Worm (Caenorhabditis elegans) whole organism, young adult: Measurements from ENCODE around the gene T14G10.8.

Experiments used
- B0261.1 ChIP-seq: sonication (generic microtip); optimal IDR thresholded peaks from 2 replicates; lab custom pipeline; 2016; ENCODE audit warnings: mild to moderate bottlenecking, missing genetic modification characterization, moderate library complexity, missing compliant biosample characterization
- B0336.3 ChIP-seq: fragments of 200-800 bp; sonication (Bioruptor generic); IDR thresholded peaks from 2 replicates; pipeline ENCODE4 v1.3.6; 2022; ENCODE audit warnings: missing genetic modification characterization, missing compliant biosample characterization
- C06A6.2 ChIP-seq: fragments of 200-800 bp; sonication (Bioruptor generic); conservative IDR thresholded peaks from 2 replicates; pipeline ENCODE4 v1.3.6; 2022; ENCODE audit warnings: missing genetic modification characterization, missing compliant biosample characterization
- F37B4.10 ChIP-seq: fragments of 200-800 bp; sonication (Bioruptor generic); IDR thresholded peaks from 2 replicates; pipeline ENCODE4 v1.3.6; 2022; ENCODE audit warnings: missing genetic modification characterization, missing compliant biosample characterization
- F49E8.2 ChIP-seq: sonication (generic microtip); optimal IDR thresholded peaks from 3 replicates; lab custom pipeline; 2017; ENCODE audit warnings: missing genetic modification characterization, mild to moderate bottlenecking, missing compliant biosample characterization, antibody characterized with exemption, moderate library complexity; ENCODE audit not compliant: insufficient read depth
- F55B11.4 ChIP-seq: sonication (generic microtip); optimal IDR thresholded peaks from 2 replicates; lab custom pipeline; 2016; ENCODE audit warnings: missing compliant biosample characterization, missing genetic modification characterization, borderline replicate concordance; ENCODE audit not compliant: insufficient read depth
- F57C9.4 ChIP-seq: sonication (generic microtip); optimal IDR thresholded peaks from 2 replicates; lab custom pipeline; 2017; ENCODE audit warnings: mild to moderate bottlenecking, missing genetic modification characterization, missing compliant biosample characterization
- K11D2.4 ChIP-seq: fragments of 200-800 bp; sonication (Bioruptor generic); IDR thresholded peaks from 2 replicates; pipeline ENCODE4 v1.3.6; 2022; ENCODE audit warnings: missing genetic modification reagents, missing genetic modification characterization, missing compliant biosample characterization
- T07F8.4 ChIP-seq: sonication (generic microtip); optimal IDR thresholded peaks from 2 replicates; lab custom pipeline; 2016; ENCODE audit warnings: mild to moderate bottlenecking, missing genetic modification characterization, moderate library complexity, missing compliant biosample characterization
- Y53F4B.3 ChIP-seq: fragments of 200-800 bp; sonication (Bioruptor generic); IDR thresholded peaks from 2 replicates; pipeline ENCODE4 v1.3.6; 2022; ENCODE audit warnings: missing genetic modification reagents, missing genetic modification characterization, missing compliant biosample characterization
- Y56A3A.18 ChIP-seq: fragments of 200-800 bp; sonication (Bioruptor generic); IDR thresholded peaks from 2 replicates; pipeline ENCODE4 v1.3.6; 2022; ENCODE audit warnings: missing genetic modification reagents, missing genetic modification characterization, missing compliant biosample characterization
- Y67H2A.10 ChIP-seq: fragments of 200-800 bp; sonication (Bioruptor generic); conservative IDR thresholded peaks from 2 replicates; pipeline ENCODE4 v1.3.6; 2022; ENCODE audit warnings: missing genetic modification reagents, missing genetic modification characterization, missing compliant biosample characterization
- aptf-3 ChIP-seq: fragments of 200-800 bp; sonication (Bioruptor generic); IDR thresholded peaks from 2 replicates; pipeline ENCODE4 v1.3.6; 2022; ENCODE audit warnings: missing genetic modification characterization, missing compliant biosample characterization
- attf-5 ChIP-seq: fragments of 200-800 bp; sonication (Bioruptor generic); optimal IDR thresholded peaks from 2 replicates; lab custom pipeline; 2018; ENCODE audit warnings: mild to moderate bottlenecking, missing genetic modification characterization, missing compliant biosample characterization
- bed-2 ChIP-seq: fragments of 200-800 bp; sonication (Bioruptor generic); IDR thresholded peaks from 2 replicates; pipeline ENCODE4 v1.3.6; 2022; ENCODE audit warnings: missing genetic modification reagents, missing genetic modification characterization, missing compliant biosample characterization
- cebp-1 ChIP-seq, 2 experiments: fragments of 200-800 bp in 1 of 2; sonication (Bioruptor generic) in 1 of 2; sonication (generic microtip) in 1 of 2; IDR thresholded peaks in 1 of 2; optimal IDR thresholded peaks in 1 of 2; 2 replicates each; pipeline versions ENCODE4 v1.3.6 to Lab custom; 2017 to 2022; ENCODE audit warnings: missing compliant biosample characterization in 2 of 2, missing genetic modification characterization in 2 of 2, mild to moderate bottlenecking in 1 of 2, missing genetic modification reagents in 1 of 2, moderate library complexity in 1 of 2
- ceh-40 ChIP-seq: fragments of 200-800 bp; sonication (Bioruptor generic); IDR thresholded peaks from 2 replicates; pipeline ENCODE4 v1.3.6; 2022; ENCODE audit warnings: missing genetic modification characterization, missing compliant biosample characterization
- dpff-1 ChIP-seq: sonication (generic microtip); optimal IDR thresholded peaks from 2 replicates; lab custom pipeline; 2017; ENCODE audit warnings: mild to moderate bottlenecking, missing genetic modification characterization, missing compliant biosample characterization
- ekl-4 ChIP-seq: fragments of 200-800 bp; sonication (Bioruptor generic); IDR thresholded peaks from 2 replicates; pipeline ENCODE4 v1.3.6; 2022; ENCODE audit warnings: missing genetic modification reagents, missing genetic modification characterization, missing compliant biosample characterization
- ets-4 ChIP-seq: fragments of 200-800 bp; sonication (Bioruptor generic); optimal IDR thresholded peaks from 2 replicates; lab custom pipeline; 2018; ENCODE audit warnings: mild to moderate bottlenecking, missing genetic modification characterization, missing compliant biosample characterization
- fkh-3 ChIP-seq: sonication (generic microtip); optimal IDR thresholded peaks from 2 replicates; lab custom pipeline; 2016; ENCODE audit warnings: mild to moderate bottlenecking, missing genetic modification characterization, missing compliant biosample characterization
- hrde-1 ChIP-seq: sonication (generic microtip); optimal IDR thresholded peaks from 2 replicates; lab custom pipeline; 2016; ENCODE audit warnings: missing genetic modification characterization, mild to moderate bottlenecking, missing compliant biosample characterization, moderate library complexity, missing genotype, missing genetic modification reagents, borderline replicate concordance
- lag-1 ChIP-seq: fragments of 200-800 bp; sonication (Bioruptor generic); IDR thresholded peaks from 2 replicates; pipeline ENCODE4 v1.3.6; 2022; ENCODE audit warnings: missing genetic modification reagents, missing genetic modification characterization, missing compliant biosample characterization
- lin-54 ChIP-seq: fragments of 200-800 bp; sonication (Bioruptor generic); optimal IDR thresholded peaks from 2 replicates; lab custom pipeline; 2018; ENCODE audit warnings: mild to moderate bottlenecking, missing genetic modification characterization, missing compliant biosample characterization
- lir-1 ChIP-seq: fragments of 200-800 bp; sonication (Bioruptor generic); conservative IDR thresholded peaks from 2 replicates; pipeline ENCODE4 v1.3.6; 2022; ENCODE audit warnings: missing genetic modification reagents, missing genetic modification characterization, missing compliant biosample characterization
- madf-8 ChIP-seq: fragments of 200-800 bp; sonication (Bioruptor generic); conservative IDR thresholded peaks from 2 replicates; pipeline ENCODE4 v1.3.6; 2022; ENCODE audit warnings: missing genetic modification reagents, missing genetic modification characterization, missing compliant biosample characterization
- mcd-1 ChIP-seq: fragments of 200-800 bp; sonication (Bioruptor generic); IDR thresholded peaks from 2 replicates; pipeline ENCODE4 v1.3.6; 2022; ENCODE audit warnings: missing genetic modification reagents, missing genetic modification characterization, missing compliant biosample characterization
- mel-28 ChIP-seq: sonication (generic microtip); optimal IDR thresholded peaks from 2 replicates; lab custom pipeline; 2016; ENCODE audit warnings: borderline replicate concordance, mild to moderate bottlenecking, missing genetic modification characterization, missing compliant biosample characterization
- mxl-1 ChIP-seq: sonication (generic microtip); optimal IDR thresholded peaks from 2 replicates; lab custom pipeline; 2016; ENCODE audit warnings: missing genetic modification characterization, missing compliant biosample characterization
- nfya-1 ChIP-seq: sonication (generic microtip); optimal IDR thresholded peaks from 2 replicates; lab custom pipeline; 2017; ENCODE audit warnings: antibody characterized with exemption, missing compliant biosample characterization, missing genetic modification characterization, borderline replicate concordance; ENCODE audit not compliant: insufficient read depth
- nfyb-1 ChIP-seq: fragments of 200-800 bp; sonication (Bioruptor generic); IDR thresholded peaks from 2 replicates; pipeline ENCODE4 v1.3.6; 2022; ENCODE audit warnings: missing genetic modification reagents, missing genetic modification characterization, missing compliant biosample characterization
- nhr-90 ChIP-seq: sonication (generic microtip); optimal IDR thresholded peaks from 2 replicates; lab custom pipeline; 2016; ENCODE audit warnings: missing genotype, mild to moderate bottlenecking, missing genetic modification characterization, missing compliant biosample characterization
- rcor-1 ChIP-seq: fragments of 200-800 bp; sonication (Bioruptor generic); IDR thresholded peaks from 2 replicates; pipeline ENCODE4 v1.3.6; 2022; ENCODE audit warnings: missing genetic modification reagents, missing genetic modification characterization, missing compliant biosample characterization
- repo-1 ChIP-seq: sonication (generic microtip); optimal IDR thresholded peaks from 2 replicates; lab custom pipeline; 2017; ENCODE audit warnings: mild to moderate bottlenecking, missing genetic modification characterization, missing compliant biosample characterization
- rpc-1 ChIP-seq, 2 experiments: fragments of 150-350 bp in 1 of 2; sonication (generic microtip) in 1 of 2; optimal IDR thresholded peaks; 2 replicates each; lab custom pipeline; 2014 to 2018; ENCODE audit warnings: missing biosample characterization in 1 of 2, missing genetic modification characterization in 1 of 2, missing genetic modification reagents in 1 of 2, missing genotype in 1 of 2
- sptf-2 ChIP-seq: fragments of 200-800 bp; sonication (Bioruptor generic); optimal IDR thresholded peaks from 2 replicates; lab custom pipeline; 2018; ENCODE audit warnings: mild to moderate bottlenecking, missing genetic modification characterization, missing compliant biosample characterization
- tbp1 ChIP-seq: fragments of 200-800 bp; sonication (Bioruptor generic); optimal IDR thresholded peaks from 2 replicates; lab custom pipeline; 2018; ENCODE audit warnings: mild to moderate bottlenecking, missing genetic modification characterization, missing compliant biosample characterization
- tlf-1 ChIP-seq: fragments of 200-800 bp; sonication (Bioruptor generic); optimal IDR thresholded peaks from 2 replicates; lab custom pipeline; 2018; ENCODE audit warnings: mild to moderate bottlenecking, missing genetic modification characterization, missing compliant biosample characterization
- ztf-3 ChIP-seq: fragments of 200-800 bp; sonication (Bioruptor generic); optimal IDR thresholded peaks from 2 replicates; lab custom pipeline; 2018; ENCODE audit warnings: mild to moderate bottlenecking, missing genetic modification characterization, missing compliant biosample characterization

The T14G10.8 gene

ce11 chrIV:10141930-10142505 lies 4.8 kb downstream of the T14G10.8 start, which contains the start of the genes gst-2, gst-4 and dhs-12:
Gene gst-2, minus strand, starts transcription at chrIV:10142061.
Gene gst-4, plus strand, starts transcription at chrIV:10142225.
Gene dhs-12, plus strand, starts transcription at chrIV:10142455.
- TF ChIP-seq mcd-1 (GFP tag; lab: Robert Waterston, UW) (no peak), cebp-1 (GFP tag; IDR thresholded peaks at IDR 0.05; lab: Robert Waterston, UW) (no peak), cebp-1 (tag; optimal IDR thresholded peaks at IDR 0.05; lab: Kevin White, UChicago) (no peak), dpff-1 (tag; lab: Kevin White, UChicago) (no peak), mel-28 (tag; lab: Kevin White, UChicago) (no peak), rcor-1 (GFP tag; lab: Robert Waterston, UW) (no peak), madf-8 (GFP tag; lab: Robert Waterston, UW) (no peak), mxl-1 (tag; lab: Kevin White, UChicago) (no peak), B0336.3 (GFP tag; lab: Robert Waterston, UW) (no peak), lag-1 (GFP tag; lab: Robert Waterston, UW) (no peak)

DNA sequence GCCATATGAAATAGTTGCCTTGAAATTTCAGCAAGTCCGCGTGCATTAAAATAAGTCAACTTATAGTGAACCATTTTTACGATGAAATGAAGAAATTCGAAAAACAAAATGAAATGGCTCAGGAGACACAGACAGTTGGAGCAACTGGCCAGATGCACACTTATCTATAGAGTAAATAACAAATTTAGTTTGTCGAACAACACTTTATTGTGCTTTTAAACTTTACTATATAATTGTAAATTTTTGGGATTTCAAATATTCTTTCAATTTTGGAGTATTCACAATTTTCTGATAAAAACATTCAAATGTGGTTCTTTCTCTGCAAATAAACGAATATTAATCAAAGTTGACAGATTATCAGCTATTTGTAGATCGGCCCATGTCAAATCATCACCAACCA lies 6.6 kb downstream of the T14G10.8 start, which contains the start of gene gst-3:
Gene gst-3, minus strand, starts transcription at position 101 of the 400 bp plus-strand sequence.
- TF ChIP-seq bed-2 (no peak), F37B4.10 (no peak), aptf-3 (no peak), tlf-1 (GFP tag; lab: Kevin White, UChicago) (no peak), nfyb-1 (no peak), dpff-1 (tag; lab: Kevin White, UChicago) (no peak), Y56A3A.18 (GFP tag; lab: Robert Waterston, UW) (no peak), B0336.3 (GFP tag; lab: Robert Waterston, UW) (no peak)

DNA sequence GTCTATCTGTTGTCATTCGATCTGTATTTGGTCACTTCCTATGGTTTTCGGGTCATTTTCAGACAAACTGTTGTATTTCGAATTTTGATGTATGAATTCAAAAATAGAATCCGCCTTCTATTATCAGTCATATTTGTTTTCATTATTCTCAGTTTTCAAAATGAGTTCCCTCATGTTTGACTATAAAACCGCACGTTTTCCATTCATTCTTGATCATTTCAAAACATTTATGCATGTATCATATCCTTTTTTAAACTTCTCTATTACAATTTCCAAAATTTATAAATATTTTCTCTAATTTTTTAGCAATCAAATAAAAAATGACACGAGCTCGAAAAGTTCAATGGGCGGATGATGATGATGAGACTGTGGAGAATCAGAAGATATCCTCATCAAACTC lies 9.0 kb downstream of the T14G10.8 start, which contains the start of gene K08F4.12:
Gene K08F4.12, plus strand, starts transcription at position 301 of the 400 bp plus-strand sequence.
- TF ChIP-seq attf-5 (GFP tag; lab: Kevin White, UChicago): no peak
- TF ChIP-seq F55B11.4: no peak
- no peak for TF ChIP-seq mxl-1 (tag; lab: Kevin White, UChicago)
- no peak for TF ChIP-seq sptf-2
- no peak for TF ChIP-seq ets-4 (GFP tag; lab: Kevin White, UChicago)
- no peak for TF ChIP-seq Y53F4B.3 (GFP tag; lab: Robert Waterston, UW)
- no peak for TF ChIP-seq Y67H2A.10 (GFP tag; lab: Robert Waterston, UW)
- TF ChIP-seq F57C9.4 (tag; lab: Kevin White, UChicago): no peak
- no peak for TF ChIP-seq nhr-90 (tag; lab: Kevin White, UChicago)
- TF ChIP-seq rpc-1 (optimal IDR thresholded peaks at IDR 0.05; lab: Kevin White, UChicago): no peak
- TF ChIP-seq rpc-1 (tag; optimal IDR thresholded peaks at IDR 0.05; lab: Kevin White, UChicago): no peak
- TF ChIP-seq lin-54: no peak
- TF ChIP-seq madf-8 (GFP tag; lab: Robert Waterston, UW): no peak
- no peak for TF ChIP-seq ceh-40 (GFP tag; lab: Robert Waterston, UW)
- TF ChIP-seq C06A6.2 (GFP tag; lab: Robert Waterston, UW): no peak
- TF ChIP-seq, all 124 proteins: peak for 0

- TF ChIP-seq fkh-3 (no peak), aptf-3 (no peak), ztf-3 (GFP tag; lab: Kevin White, UChicago) (no peak), lir-1 (GFP tag; lab: Robert Waterston, UW) (no peak), attf-5 (GFP tag; lab: Kevin White, UChicago) (no peak), T07F8.4 (tag; lab: Kevin White, UChicago) (no peak), B0261.1 (tag; lab: Kevin White, UChicago) (no peak), bed-2 (no peak), ets-4 (GFP tag; lab: Kevin White, UChicago) (no peak), K11D2.4 (no peak), nfya-1 (tag; lab: Kevin White, UChicago) (no peak), hrde-1 (tag; lab: Kevin White, UChicago) (no peak), ekl-4 (no peak), tbp1 (GFP tag; lab: Kevin White, UChicago) (no peak), F49E8.2 (tag; lab: Kevin White, UChicago) (no peak), repo-1 (no peak)
- TF ChIP-seq, all 124 proteins: peak for 0
Measured at ce11 chrIV:10135817-10136216, 11.0 kb downstream of the T14G10.8 start, which contains the start of gene K08F4.5. Gene K08F4.5, minus strand, starts transcription at chrIV:10135917.
